Worm (Caenorhabditis elegans): ENCODE results near the gene itr-1.

The itr-1 gene

DNA sequence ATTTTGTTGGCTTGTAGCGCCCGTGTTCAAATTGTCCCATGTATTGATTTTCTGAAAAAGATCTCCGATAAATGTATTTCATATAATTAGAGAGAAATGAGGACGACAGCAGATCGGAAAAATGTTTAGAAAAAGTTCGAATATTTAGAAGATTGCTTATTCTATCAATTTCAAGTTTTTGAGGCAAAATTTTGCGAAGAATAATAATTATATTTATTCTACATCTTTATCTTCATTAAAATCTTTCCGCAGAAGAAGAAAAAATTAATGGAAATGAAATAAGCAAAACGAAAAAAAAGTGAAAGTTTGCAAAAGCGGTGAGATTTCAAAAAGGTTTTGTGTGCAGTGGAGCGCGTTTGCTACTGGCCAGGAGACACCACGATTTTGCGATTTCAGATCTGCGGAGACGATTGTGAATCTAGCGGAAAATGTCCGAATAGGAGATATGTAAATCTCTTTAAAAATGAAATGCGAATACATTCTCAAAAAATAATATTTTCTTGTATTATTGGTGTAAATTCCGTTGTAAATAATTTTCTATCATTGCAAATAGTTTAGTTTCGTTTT, 20.7 kb upstream of the itr-1 start, which contains the start of gene nrde-4:
Gene nrde-4, minus strand, starts transcription at position 51 of the 567 bp plus-strand sequence.
- no peak for TF ChIP-seq F57A8.1 (GFP tag; optimal IDR thresholded peaks at IDR 0.05)
- no peak for TF ChIP-seq pbrm-1 (GFP tag; IDR thresholded peaks at IDR 0.05)
- TF ChIP-seq ZK185.1 (tag; optimal IDR thresholded peaks at IDR 0.05; ENCODE audit: poor library complexity, severe bottlenecking) = peak; percentile 34
- TF ChIP-seq lin-40 (tag; optimal IDR thresholded peaks at IDR 0.05) = peak; percentile 8
- peak; percentile 19 for TF ChIP-seq ceh-27 (GFP tag; optimal IDR thresholded peaks at IDR 0.05)
- peak; percentile 51 for TF ChIP-seq nhr-80 (tag; optimal IDR thresholded peaks at IDR 0.05)
- peak; percentile 29 for TF ChIP-seq lsl-1 (GFP tag; optimal IDR thresholded peaks at IDR 0.05)
- peak; percentile 15 for TF ChIP-seq madf-10 (tag; optimal IDR thresholded peaks at IDR 0.05)
- no peak for TF ChIP-seq snpc-4 (GFP tag; optimal IDR thresholded peaks at IDR 0.05)
- peak in 3 of 4 experiments; percentile 15 to 56 (median 52) for TF ChIP-seq snpc-4 (tag; optimal IDR thresholded peaks at IDR 0.05)
- peak; percentile 26 for TF ChIP-seq tbp1 (GFP tag; optimal IDR thresholded peaks at IDR 0.05)
- no peak for TF ChIP-seq ztf-3 (GFP tag; optimal IDR thresholded peaks at IDR 0.05)
- peak; percentile 12 for TF ChIP-seq ztf-18 (tag; optimal IDR thresholded peaks at IDR 0.05)
- TF ChIP-seq Y95B8A.8 (GFP tag; IDR thresholded peaks at IDR 0.05) = no peak
- TF ChIP-seq hmg-1.2 (GFP tag; IDR thresholded peaks at IDR 0.05) = peak; percentile 31; the same call in 1 of the 2 replicates
- TF ChIP-seq C06A6.2 (GFP tag; conservative IDR thresholded peaks at IDR 0.05) = no peak
- no peak for TF ChIP-seq ceh-79 (tag; optimal IDR thresholded peaks at IDR 0.05)
- peak; percentile 40; the same call in 1 of the 2 replicates for TF ChIP-seq D2030.7 (GFP tag; IDR thresholded peaks at IDR 0.05)
- peak; percentile 77 for TF ChIP-seq attf-5 (GFP tag; optimal IDR thresholded peaks at IDR 0.05)
- TF ChIP-seq efl-1 (GFP tag; optimal IDR thresholded peaks at IDR 0.05) = peak; percentile 20
- no peak for TF ChIP-seq cebp-1 (GFP tag; IDR thresholded peaks at IDR 0.05)
- peak; percentile 54 for TF ChIP-seq cebp-1 (tag; optimal IDR thresholded peaks at IDR 0.05)
- TF ChIP-seq ceh-91 (GFP tag; IDR thresholded peaks at IDR 0.05) = peak; percentile 28; the same call in 1 of the 2 replicates
- TF ChIP-seq hlh-26 (GFP tag; conservative IDR thresholded peaks at IDR 0.05) = no peak
- TF ChIP-seq K12H6.12 (tag; optimal IDR thresholded peaks at IDR 0.05) = no peak
- peak; percentile 95 for TF ChIP-seq mcd-1 (GFP tag; IDR thresholded peaks at IDR 0.05)
- peak; percentile 31 for TF ChIP-seq lsy-27 (tag; optimal IDR thresholded peaks at IDR 0.05; ENCODE audit: borderline replicate concordance, insufficient read depth)
- peak; percentile 96 for TF ChIP-seq ceh-100 (GFP tag; IDR thresholded peaks at IDR 0.05)
- TF ChIP-seq lin-54 (GFP tag; optimal IDR thresholded peaks at IDR 0.05) = peak; percentile 56
- no peak for TF ChIP-seq repo-1 (tag; optimal IDR thresholded peaks at IDR 0.05)
- peak; percentile 83 for TF ChIP-seq F23B12.7 (tag; optimal IDR thresholded peaks at IDR 0.05; ENCODE audit: insufficient read depth)
- peak; percentile 3 for TF ChIP-seq snpc-1.3 (tag; optimal IDR thresholded peaks at IDR 0.05; ENCODE audit: insufficient read depth)

DNA sequence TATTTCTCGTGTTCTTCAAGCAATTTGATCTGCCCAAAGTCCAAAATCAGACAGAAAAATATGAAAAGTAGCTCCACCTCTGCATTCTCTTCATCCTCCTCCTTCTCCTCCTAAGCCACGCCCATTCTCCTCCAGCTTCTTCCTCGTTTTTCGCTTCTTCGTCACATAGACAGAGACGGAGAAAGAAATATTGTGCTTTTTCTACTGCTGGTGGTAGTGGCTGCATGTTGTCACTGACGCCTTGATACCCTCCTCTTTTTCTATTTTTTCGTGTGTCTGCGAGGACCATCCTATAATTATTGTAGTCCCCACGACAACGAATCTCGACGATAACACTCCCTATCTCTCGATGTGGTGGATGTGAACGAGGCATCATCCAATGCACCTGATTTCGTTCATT, 16.4 kb upstream of the itr-1 start, which contains the start of gene C08G9.1:
Gene C08G9.1, plus strand, starts transcription at position 175 of the 400 bp plus-strand sequence.
- TF ChIP-seq rcor-1 (GFP tag; IDR thresholded peaks at IDR 0.05) (no peak), snpc-3.4 (tag; optimal IDR thresholded peaks at IDR 0.05) (no peak), nhr-80 (tag; optimal IDR thresholded peaks at IDR 0.05) (no peak), pha-4 (tag; optimal IDR thresholded peaks at IDR 0.05) (no peak), ZK185.1 (tag; optimal IDR thresholded peaks at IDR 0.05; ENCODE audit: poor library complexity, severe bottlenecking) (no peak), ets-4 (GFP tag; optimal IDR thresholded peaks at IDR 0.05) (no peak), snpc-1.3 (tag; optimal IDR thresholded peaks at IDR 0.05; ENCODE audit: insufficient read depth) (no peak), egl-18 (GFP tag; IDR thresholded peaks at IDR 0.05) (no peak), B0035.1 (tag; optimal IDR thresholded peaks at IDR 0.05) (no peak), ztf-26 (tag; optimal IDR thresholded peaks at IDR 0.05) (no peak), hlh-12 (tag; optimal IDR thresholded peaks at IDR 0.05) (no peak), mcd-1 (GFP tag; IDR thresholded peaks at IDR 0.05) (no peak), atf-7 (tag; optimal IDR thresholded peaks at IDR 0.05) (no peak), F39B2.1 (GFP tag; IDR thresholded peaks at IDR 0.05) (no peak), lin-26 (GFP tag; IDR thresholded peaks at IDR 0.05) (no peak), F55B11.4 (tag; optimal IDR thresholded peaks at IDR 0.05; ENCODE audit: borderline replicate concordance, insufficient read depth) (no peak)
